Worm (Caenorhabditis elegans) whole organism, L2 larva: ENCODE results near the gene mfsd-6.

ENCODE experiments used
- F13H6.1 ChIP-seq: sonication (generic microtip); optimal IDR thresholded peaks from 2 replicates; lab custom pipeline; 2016; ENCODE audit warnings: missing genetic modification characterization, missing compliant biosample characterization
- ama-1 ChIP-seq: fragments of 150-350 bp; optimal IDR thresholded peaks from 2 replicates; lab custom pipeline; 2018; ENCODE audit warnings: inconsistent platforms
- lin-39 ChIP-seq: fragments of 150-350 bp; optimal IDR thresholded peaks from 2 replicates; lab custom pipeline; 2014; ENCODE audit warnings: missing biosample characterization, missing genetic modification reagents, missing genetic modification characterization
- nhr-10 ChIP-seq: sonication (generic microtip); optimal IDR thresholded peaks from 2 replicates; lab custom pipeline; 2017; ENCODE audit warnings: missing biosample characterization, missing genetic modification characterization
- nhr-11 ChIP-seq: fragments of 150-350 bp; optimal IDR thresholded peaks from 2 replicates; lab custom pipeline; 2014; ENCODE audit warnings: missing biosample characterization, missing genetic modification characterization
- nhr-6 ChIP-seq: fragments of 150-350 bp; optimal IDR thresholded peaks from 2 replicates; lab custom pipeline; 2014; ENCODE audit warnings: missing biosample characterization, missing genetic modification characterization
- nhr-77 ChIP-seq: fragments of 150-350 bp; optimal IDR thresholded peaks from 2 replicates; lab custom pipeline; 2014; ENCODE audit warnings: missing biosample characterization, missing genetic modification characterization
- skn-1 ChIP-seq: sonication (generic microtip); optimal IDR thresholded peaks from 2 replicates; lab custom pipeline; 2017; ENCODE audit warnings: missing biosample characterization, missing genetic modification characterization
- unc-39 ChIP-seq: fragments of 150-350 bp; optimal IDR thresholded peaks from 2 replicates; lab custom pipeline; 2014; ENCODE audit warnings: missing biosample characterization, missing genetic modification characterization
- unc-62 ChIP-seq: fragments of 150-350 bp; optimal IDR thresholded peaks from 2 replicates; lab custom pipeline; 2014; ENCODE audit warnings: missing biosample characterization, missing genetic modification reagents, missing genetic modification characterization
- zag-1 ChIP-seq: fragments of 150-350 bp; optimal IDR thresholded peaks from 2 replicates; lab custom pipeline; 2014; ENCODE audit warnings: missing biosample characterization, missing genetic modification characterization

DNA sequence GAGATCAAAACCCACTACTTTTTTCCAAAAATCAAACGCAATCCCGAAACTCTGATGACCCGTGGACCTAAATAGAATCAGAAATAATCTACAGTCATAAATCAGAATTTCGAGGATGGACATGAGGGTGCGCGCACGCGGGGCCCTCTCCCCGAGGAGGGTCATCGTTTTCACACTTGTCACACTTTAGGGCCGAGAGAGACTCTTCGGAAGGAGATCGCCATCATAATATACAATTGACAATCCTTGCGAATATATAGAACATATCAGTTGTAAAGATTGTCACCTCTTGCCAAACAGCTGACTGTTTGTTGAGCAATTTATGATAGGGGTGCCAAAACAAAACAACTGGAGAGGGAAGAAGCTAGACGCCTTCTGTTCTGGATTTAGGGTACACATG lies 49.1 kb downstream of the mfsd-6 start:
- TF ChIP-seq unc-62 (GFP tag; lab: Kevin White, UChicago), result no peak
- TF ChIP-seq zag-1 (tag; lab: Kevin White, UChicago), result no peak
- TF ChIP-seq F13H6.1 (tag; lab: Kevin White, UChicago), result no peak
- TF ChIP-seq skn-1 (tag; lab: Kevin White, UChicago), result no peak
- TF ChIP-seq unc-39, result no peak
- no peak for TF ChIP-seq ama-1 (lab: Kevin White, UChicago)
- no peak for TF ChIP-seq nhr-77 (tag; lab: Kevin White, UChicago)
- no peak for TF ChIP-seq nhr-11 (tag; lab: Kevin White, UChicago)
- no peak for TF ChIP-seq lin-39 (tag; lab: Kevin White, UChicago)
- no peak for TF ChIP-seq nhr-10
- no peak for TF ChIP-seq nhr-6 (tag; lab: Kevin White, UChicago)
